Worm (Caenorhabditis elegans) whole organism, L3 larva: Measurements from ENCODE around the gene rec-8.

Source experiments
- ama-1 ChIP-seq: fragments of 150-350 bp; optimal IDR thresholded peaks from 2 replicates; lab custom pipeline; 2018
- ceh-16 ChIP-seq: sonication (generic microtip); optimal IDR thresholded peaks from 2 replicates; lab custom pipeline; 2017; ENCODE audit warnings: missing biosample characterization, missing genetic modification characterization
- ceh-28 ChIP-seq: fragments of 150-350 bp; optimal IDR thresholded peaks from 2 replicates; lab custom pipeline; 2014; ENCODE audit warnings: missing biosample characterization, missing genetic modification reagents, missing genetic modification characterization
- ceh-9 ChIP-seq: sonication (generic microtip); optimal IDR thresholded peaks from 2 replicates; lab custom pipeline; 2018; ENCODE audit warnings: missing biosample characterization, missing genetic modification characterization
- egl-5 ChIP-seq: fragments of 150-350 bp; optimal IDR thresholded peaks from 2 replicates; lab custom pipeline; 2017; ENCODE audit warnings: missing biosample characterization, missing genetic modification reagents, missing genetic modification characterization, inconsistent platforms
- elt-2 ChIP-seq: sonication (generic microtip); optimal IDR thresholded peaks from 2 replicates; lab custom pipeline; 2016; ENCODE audit warnings: missing genetic modification reagents, mild to moderate bottlenecking, missing genetic modification characterization, missing compliant biosample characterization
- eor-1 ChIP-seq, 2 experiments: fragments of 150-350 bp; optimal IDR thresholded peaks; 2 replicates each; lab custom pipeline; 2014 to 2018; ENCODE audit warnings: missing biosample characterization in 2 of 2, missing genetic modification characterization in 2 of 2
- fkh-10 ChIP-seq: sonication (generic microtip); optimal IDR thresholded peaks from 2 replicates; lab custom pipeline; 2017; ENCODE audit warnings: missing biosample characterization, missing genetic modification reagents, missing genetic modification characterization
- fos-1 ChIP-seq: fragments of 150-350 bp; optimal IDR thresholded peaks from 2 replicates; lab custom pipeline; 2014; ENCODE audit warnings: missing biosample characterization, missing genetic modification characterization
- hmg-11 ChIP-seq: sonication (generic microtip); optimal IDR thresholded peaks from 2 replicates; lab custom pipeline; 2016; ENCODE audit warnings: missing genetic modification characterization, missing compliant biosample characterization
- lin-15B ChIP-seq: fragments of 150-350 bp; optimal IDR thresholded peaks from 2 replicates; lab custom pipeline; 2014; ENCODE audit warnings: missing biosample characterization, missing genetic modification characterization
- lin-39 ChIP-seq: fragments of 150-350 bp; optimal IDR thresholded peaks from 2 replicates; lab custom pipeline; 2018; ENCODE audit warnings: missing biosample characterization, missing genetic modification reagents, missing genetic modification characterization
- lsy-12 ChIP-seq: sonication (generic microtip); optimal IDR thresholded peaks from 2 replicates; lab custom pipeline; 2016; ENCODE audit warnings: mild to moderate bottlenecking, missing genetic modification characterization, missing compliant biosample characterization
- mml-1 ChIP-seq: fragments of 150-350 bp; sonication (generic microtip); optimal IDR thresholded peaks from 3 replicates; lab custom pipeline; 2014; ENCODE audit warnings: missing biosample characterization, missing genetic modification characterization
- nfya-1 ChIP-seq: sonication (generic microtip); optimal IDR thresholded peaks from 2 replicates; lab custom pipeline; 2017; ENCODE audit warnings: missing genetic modification characterization, mild to moderate bottlenecking, missing compliant biosample characterization, antibody characterized with exemption, moderate library complexity; ENCODE audit not compliant: insufficient read depth
- nhr-11 ChIP-seq: fragments of 150-350 bp; optimal IDR thresholded peaks from 2 replicates; lab custom pipeline; 2014; ENCODE audit warnings: missing biosample characterization, missing genetic modification characterization
- nhr-23 ChIP-seq: fragments of 150-350 bp; optimal IDR thresholded peaks from 2 replicates; lab custom pipeline; 2014; ENCODE audit warnings: missing biosample characterization, missing genetic modification reagents, missing genetic modification characterization
- nhr-25 ChIP-seq: sonication (generic microtip); optimal IDR thresholded peaks from 2 replicates; lab custom pipeline; 2017; ENCODE audit warnings: missing biosample characterization, missing genetic modification characterization
- nhr-43 ChIP-seq: sonication (generic microtip); optimal IDR thresholded peaks from 2 replicates; lab custom pipeline; 2016; ENCODE audit warnings: mild to moderate bottlenecking, missing genetic modification characterization, missing compliant biosample characterization; ENCODE audit not compliant: poor library complexity, severe bottlenecking
- nhr-67 ChIP-seq: fragments of 150-350 bp; optimal IDR thresholded peaks from 2 replicates; lab custom pipeline; 2014; ENCODE audit warnings: missing biosample characterization, missing genetic modification characterization
- nhr-76 ChIP-seq: fragments of 150-350 bp; sonication (generic microtip); optimal IDR thresholded peaks from 5 replicates; lab custom pipeline; 2014; ENCODE audit warnings: missing biosample characterization, missing genetic modification characterization
- pha-4 ChIP-seq: fragments of 150-350 bp; optimal IDR thresholded peaks from 2 replicates; lab custom pipeline; 2014; ENCODE audit warnings: missing biosample characterization, missing genetic modification reagents, missing genetic modification characterization
- snpc-4 ChIP-seq: fragments of 150-350 bp; optimal IDR thresholded peaks from 2 replicates; lab custom pipeline; 2014; ENCODE audit warnings: missing biosample characterization, missing genetic modification characterization
- tbx-2 ChIP-seq: sonication (generic microtip); optimal IDR thresholded peaks from 2 replicates; lab custom pipeline; 2016; ENCODE audit warnings: mild to moderate bottlenecking, missing genetic modification characterization, missing compliant biosample characterization
- unc-39 ChIP-seq: sonication (generic microtip); optimal IDR thresholded peaks from 4 replicates; lab custom pipeline; 2017; ENCODE audit warnings: missing biosample characterization, missing genetic modification characterization
- unc-62 ChIP-seq: fragments of 150-350 bp; sonication (generic microtip); optimal IDR thresholded peaks from 4 replicates; lab custom pipeline; 2014; ENCODE audit warnings: missing biosample characterization, missing genetic modification reagents, missing genetic modification characterization
- zag-1 ChIP-seq: fragments of 150-350 bp; optimal IDR thresholded peaks from 2 replicates; lab custom pipeline; 2014; ENCODE audit warnings: missing biosample characterization, missing genetic modification characterization
- ztf-11 ChIP-seq: fragments of 150-350 bp; optimal IDR thresholded peaks from 2 replicates; lab custom pipeline; 2014; ENCODE audit warnings: missing biosample characterization, missing genetic modification characterization

rec-8 gene

ce11 chrIV:13314181-13314580 lies 38.8 kb downstream of the rec-8 start (continued):
- TF ChIP-seq ceh-16 (tag; lab: Kevin White, UChicago) = no peak
- peak; percentile 99 for TF ChIP-seq elt-2 (tag; lab: Kevin White, UChicago)
- TF ChIP-seq fos-1 = no peak
- no peak for TF ChIP-seq nhr-25 (tag; lab: Kevin White, UChicago)

DNA sequence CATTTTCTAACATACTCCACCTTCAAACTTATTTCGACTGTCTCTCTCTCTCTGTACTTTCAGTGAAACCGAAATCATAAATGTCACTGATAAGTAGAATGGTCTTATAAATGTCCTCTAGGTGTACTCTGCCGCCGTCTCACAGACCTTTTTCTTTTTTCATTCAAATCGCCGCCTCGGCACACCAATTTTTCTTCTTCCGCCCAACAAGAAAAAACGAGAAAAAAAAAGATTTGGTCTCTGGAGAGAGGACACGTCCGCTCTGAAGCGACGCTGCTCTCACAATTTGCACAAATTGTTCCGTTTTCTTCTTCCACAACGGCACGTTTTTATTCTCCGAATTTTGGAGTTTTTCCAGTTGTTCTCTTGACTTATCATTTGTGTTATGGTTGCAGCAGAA lies 39.8 kb downstream of the rec-8 start:
- TF ChIP-seq elt-2 (tag; lab: Kevin White, UChicago) (peak; percentile 73), lin-15B (tag; lab: Kevin White, UChicago) (no peak), hmg-11 (tag; lab: Kevin White, UChicago) (peak; percentile 52), egl-5 (tag; lab: Kevin White, UChicago) (no peak), nfya-1 (tag; lab: Kevin White, UChicago) (peak; percentile 36), tbx-2 (tag; lab: Kevin White, UChicago) (no peak), fos-1 (no peak), lin-39 (tag; lab: Kevin White, UChicago) (peak; percentile 44)

- TF ChIP-seq nfya-1 (tag; lab: Kevin White, UChicago) = peak; percentile 54
- no peak for TF ChIP-seq ceh-28 (tag; lab: Kevin White, UChicago)
- TF ChIP-seq nhr-23 = peak; percentile 2
Measured at ce11 chrIV:13311331-13312034, 41.5 kb downstream of the rec-8 start.

- no peak for TF ChIP-seq nhr-76 (tag; lab: Kevin White, UChicago)
- TF ChIP-seq nfya-1 (tag; lab: Kevin White, UChicago) = peak; percentile 70
Measured at ce11 chrIV:13309636-13310035, 43.4 kb downstream of the rec-8 start.

DNA sequence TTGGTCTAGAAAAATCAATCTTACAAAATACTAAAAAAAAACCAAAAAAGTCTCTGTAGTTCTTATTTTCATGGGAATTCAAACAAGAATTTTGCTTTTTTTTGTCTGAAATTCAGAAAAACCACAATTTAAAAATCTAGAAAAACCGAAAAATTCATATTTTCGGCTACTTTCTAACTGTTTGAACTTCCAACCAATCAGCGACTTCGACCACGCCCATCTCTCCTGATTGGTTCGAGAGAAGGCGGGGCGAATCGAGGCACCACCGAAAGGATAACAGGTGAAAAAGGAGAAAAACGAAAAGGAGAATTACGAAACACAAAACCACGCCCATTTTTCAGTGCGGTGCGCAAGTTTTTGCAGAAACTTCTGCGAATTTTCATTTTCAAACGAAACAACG lies 48.2 kb downstream of the rec-8 start:
- TF ChIP-seq nhr-25 (tag; lab: Kevin White, UChicago) (no peak), nfya-1 (tag; lab: Kevin White, UChicago) (peak; percentile 76), fkh-10 (GFP tag; lab: Kevin White, UChicago) (no peak), pha-4 (tag; lab: Kevin White, UChicago) (no peak)

- TF ChIP-seq lin-39 (tag; lab: Kevin White, UChicago) (no peak), ceh-9 (tag; lab: Kevin White, UChicago) (no peak), elt-2 (tag; lab: Kevin White, UChicago) (no peak), mml-1 (tag; lab: Kevin White, UChicago) (no peak), ztf-11 (tag; lab: Kevin White, UChicago) (no peak)
Measured at ce11 chrIV:13303442-13303841, 49.6 kb downstream of the rec-8 start, which contains the start of gene Y67H2A.7. Gene Y67H2A.7, plus strand, starts transcription at chrIV:13303742.

DNA sequence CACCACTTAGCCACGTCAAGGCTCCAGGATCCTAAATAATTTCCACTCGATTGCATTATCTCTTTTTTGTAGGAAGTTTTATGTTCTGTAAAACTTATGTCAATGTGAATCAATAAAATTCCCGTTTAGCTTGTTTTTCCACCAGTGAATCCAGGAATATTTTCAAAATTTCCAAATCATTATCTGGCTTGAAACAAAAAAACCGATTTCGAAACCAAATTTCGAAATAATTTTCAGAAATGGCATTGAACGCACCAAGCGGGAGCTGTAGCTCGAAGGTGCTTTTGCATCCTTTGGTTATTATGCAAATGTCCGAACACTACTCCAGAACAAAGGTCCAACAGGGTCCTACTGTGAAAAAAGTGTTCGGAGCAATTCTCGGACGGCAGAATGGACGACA lies 52.4 kb downstream of the rec-8 start, which contains the start of gene csn-6:
Gene csn-6, plus strand, starts transcription at position 234 of the 400 bp plus-strand sequence.
- peak; percentile 45 for TF ChIP-seq ama-1
- no peak for TF ChIP-seq hmg-11 (tag; lab: Kevin White, UChicago)

ce11 chrIV:13300109-13300508 lies 52.9 kb downstream of the rec-8 start, which contains the start of gene kdp-1:
Gene kdp-1, plus strand, starts transcription at chrIV:13300188.
- TF ChIP-seq lin-39 (tag; lab: Kevin White, UChicago) (no peak), zag-1 (tag; lab: Kevin White, UChicago) (no peak), unc-39 (no peak), lsy-12 (tag; lab: Kevin White, UChicago) (no peak)

ce11 chrIV:13299648-13300047 lies 53.3 kb downstream of the rec-8 start:
- TF ChIP-seq zag-1 (tag; lab: Kevin White, UChicago) = no peak
- no peak for TF ChIP-seq elt-2 (tag; lab: Kevin White, UChicago)
- TF ChIP-seq unc-39 = no peak
- TF ChIP-seq eor-1 (tag; optimal IDR thresholded peaks at IDR 0.05; lab: Kevin White, UChicago) = no peak
- TF ChIP-seq fos-1 = no peak
- no peak for TF ChIP-seq ceh-28 (tag; lab: Kevin White, UChicago)
- no peak for TF ChIP-seq fkh-10 (GFP tag; lab: Kevin White, UChicago)
- no peak for TF ChIP-seq snpc-4
- no peak for TF ChIP-seq nhr-43
- no peak for TF ChIP-seq nhr-67 (tag; lab: Kevin White, UChicago)
- TF ChIP-seq nhr-11 (tag; lab: Kevin White, UChicago) = no peak
- TF ChIP-seq unc-62 = no peak
- no peak for TF ChIP-seq nhr-23
- TF ChIP-seq nhr-25 (tag; lab: Kevin White, UChicago) = no peak
